Fruit fly (Drosophila melanogaster) whole organism, embryonic: Measurements from ENCODE around the gene CG3902.

Source experiments
- Ada2b ChIP-seq: fragments of 200-800 bp; sonication (Bioruptor generic); IDR thresholded peaks from 2 replicates; pipeline ENCODE4 v1.3.6; 2022; ENCODE audit warnings: missing biosample characterization, missing genetic modification characterization
- Atf-2 ChIP-seq: fragments of 200-800 bp; sonication (Bioruptor generic); optimal IDR thresholded peaks from 2 replicates; lab custom pipeline; 2016; ENCODE audit warnings: missing biosample characterization, missing genetic modification characterization
- C15 ChIP-seq: fragments of 200-800 bp; sonication (Bioruptor generic); IDR thresholded peaks from 3 replicates; pipeline ENCODE4 v1.3.6; 2022; ENCODE audit warnings: missing biosample characterization, missing genetic modification characterization
- CG10147 ChIP-seq: fragments of 200-800 bp; sonication (Bioruptor generic); optimal IDR thresholded peaks from 2 replicates; lab custom pipeline; 2019; ENCODE audit warnings: missing biosample characterization, mild to moderate bottlenecking, missing genetic modification characterization, moderate library complexity
- CG10267 ChIP-seq: fragments of 200-800 bp; sonication (Bioruptor generic); optimal IDR thresholded peaks from 2 replicates; lab custom pipeline; 2018; ENCODE audit warnings: missing biosample characterization, mild to moderate bottlenecking, missing genetic modification characterization, moderate library complexity
- CG10959 ChIP-seq: fragments of 200-800 bp; sonication (Bioruptor generic); IDR thresholded peaks from 2 replicates; pipeline ENCODE4 v1.3.6; 2022; ENCODE audit warnings: missing biosample characterization, missing genetic modification characterization
- CG11085 ChIP-seq: fragments of 200-800 bp; sonication (Bioruptor generic); IDR thresholded peaks from 2 replicates; pipeline ENCODE4 v1.3.6; 2022; ENCODE audit warnings: missing biosample characterization, missing genetic modification characterization
- CG12219 ChIP-seq: fragments of 200-800 bp; sonication (Bioruptor generic); optimal IDR thresholded peaks from 3 replicates; lab custom pipeline; 2018; ENCODE audit warnings: missing biosample characterization, mild to moderate bottlenecking, missing genetic modification characterization
- CG12942 ChIP-seq: fragments of 200-800 bp; sonication (Bioruptor generic); optimal IDR thresholded peaks from 3 replicates; lab custom pipeline; 2016; ENCODE audit warnings: missing biosample characterization, missing genetic modification characterization
- CG14667 ChIP-seq: fragments of 200-800 bp; sonication (Bioruptor generic); IDR thresholded peaks from 2 replicates; pipeline ENCODE4 v1.3.6; 2022; ENCODE audit warnings: missing biosample characterization, missing genetic modification characterization
- CG14860 ChIP-seq: fragments of 200-800 bp; sonication (Bioruptor generic); IDR thresholded peaks from 3 replicates; pipeline ENCODE4 v1.3.6; 2022; ENCODE audit warnings: missing biosample characterization, missing genetic modification characterization; ENCODE audit not compliant: partially characterized antibody
- CG18262 ChIP-seq: fragments of 200-800 bp; optimal IDR thresholded peaks from 3 replicates; lab custom pipeline; 2019; ENCODE audit warnings: missing biosample characterization, mild to moderate bottlenecking, missing genetic modification characterization, moderate library complexity
- CG18599 ChIP-seq: fragments of 200-800 bp; sonication (Bioruptor generic); optimal IDR thresholded peaks from 3 replicates; lab custom pipeline; 2017; ENCODE audit warnings: missing biosample characterization, missing genetic modification characterization, mild to moderate bottlenecking, moderate library complexity, missing genetic modification reagents
- CG18619 ChIP-seq: fragments of 200-800 bp; sonication (Bioruptor generic); optimal IDR thresholded peaks from 3 replicates; lab custom pipeline; 2017; ENCODE audit warnings: missing biosample characterization, mild to moderate bottlenecking, missing genetic modification characterization
- CG30020 ChIP-seq: fragments of 200-800 bp; optimal IDR thresholded peaks from 2 replicates; lab custom pipeline; 2019; ENCODE audit warnings: missing biosample characterization, mild to moderate bottlenecking, missing genetic modification characterization, moderate library complexity
- CG30403 ChIP-seq: fragments of 200-800 bp; sonication (Bioruptor generic); optimal IDR thresholded peaks from 3 replicates; lab custom pipeline; 2016; ENCODE audit warnings: missing biosample characterization, missing genetic modification characterization
- CG30431 ChIP-seq: fragments of 200-800 bp; sonication (Bioruptor generic); optimal IDR thresholded peaks from 2 replicates; lab custom pipeline; 2017; ENCODE audit warnings: missing biosample characterization, missing genetic modification characterization
- CG31388 ChIP-seq: fragments of 200-800 bp; sonication (Bioruptor generic); optimal IDR thresholded peaks from 2 replicates; lab custom pipeline; 2016; ENCODE audit warnings: missing biosample characterization, missing genetic modification characterization
- CG4282 ChIP-seq: fragments of 200-800 bp; sonication (Bioruptor generic); optimal IDR thresholded peaks from 2 replicates; lab custom pipeline; 2016; ENCODE audit warnings: missing biosample characterization, missing genetic modification characterization
- CG4404 ChIP-seq: fragments of 200-800 bp; sonication (Bioruptor generic); IDR thresholded peaks from 2 replicates; pipeline ENCODE4 v1.3.6; 2022; ENCODE audit warnings: missing biosample characterization, missing genetic modification characterization
- CG5953 ChIP-seq: fragments of 200-800 bp; sonication (Bioruptor generic); IDR thresholded peaks from 2 replicates; pipeline ENCODE4 v1.3.6; 2022; ENCODE audit warnings: missing biosample characterization, missing genetic modification characterization
- CG6765 ChIP-seq: fragments of 200-800 bp; sonication (Bioruptor generic); optimal IDR thresholded peaks from 3 replicates; lab custom pipeline; 2017; ENCODE audit warnings: missing biosample characterization, mild to moderate bottlenecking, missing genetic modification characterization
- CG8089 ChIP-seq: fragments of 200-800 bp; sonication (Bioruptor generic); optimal IDR thresholded peaks from 3 replicates; lab custom pipeline; 2016; ENCODE audit warnings: missing biosample characterization, missing genetic modification characterization
- CG8765 ChIP-seq: fragments of 200-800 bp; sonication (Bioruptor generic); IDR thresholded peaks from 2 replicates; pipeline ENCODE4 v1.3.6; 2022; ENCODE audit warnings: missing biosample characterization, missing genetic modification characterization
- Dp ChIP-seq: fragments of 200-800 bp; sonication (Bioruptor generic); optimal IDR thresholded peaks from 2 replicates; lab custom pipeline; 2018; ENCODE audit warnings: missing biosample characterization, mild to moderate bottlenecking, missing genetic modification characterization, moderate library complexity
- Hand ChIP-seq: fragments of 200-800 bp; sonication (Bioruptor generic); optimal IDR thresholded peaks from 2 replicates; lab custom pipeline; 2017; ENCODE audit warnings: mild to moderate bottlenecking, missing biosample characterization, missing genetic modification reagents, missing genetic modification characterization
- Hsf ChIP-seq: fragments of 200-800 bp; sonication (Bioruptor generic); optimal IDR thresholded peaks from 3 replicates; lab custom pipeline; 2016; ENCODE audit warnings: missing biosample characterization, missing genetic modification characterization
- Lim3 ChIP-seq: fragments of 200-800 bp; sonication (Bioruptor generic); IDR thresholded peaks from 2 replicates; pipeline ENCODE4 v1.3.6; 2022; ENCODE audit warnings: missing biosample characterization, missing genetic modification characterization
- MBD-R2 ChIP-seq: fragments of 200-800 bp; sonication (Bioruptor generic); IDR thresholded peaks from 2 replicates; pipeline ENCODE4 v1.3.6; 2022; ENCODE audit warnings: missing biosample characterization, missing genetic modification characterization
- Max ChIP-seq: fragments of 200-800 bp; sonication (Bioruptor generic); optimal IDR thresholded peaks from 2 replicates; lab custom pipeline; 2016; ENCODE audit warnings: missing biosample characterization, mild to moderate bottlenecking, missing genetic modification characterization
- Myb ChIP-seq: fragments of 200-800 bp; sonication (Bioruptor generic); optimal IDR thresholded peaks from 2 replicates; lab custom pipeline; 2016; ENCODE audit warnings: missing biosample characterization, missing genetic modification characterization
- Oli ChIP-seq: fragments of 200-800 bp; sonication (Bioruptor generic); optimal IDR thresholded peaks from 2 replicates; lab custom pipeline; 2018; ENCODE audit warnings: missing biosample characterization, mild to moderate bottlenecking, missing genetic modification characterization, moderate library complexity
- PHDP ChIP-seq: fragments of 200-800 bp; sonication (Bioruptor generic); optimal IDR thresholded peaks from 3 replicates; lab custom pipeline; 2018; ENCODE audit warnings: missing biosample characterization, mild to moderate bottlenecking, missing genetic modification characterization, moderate library complexity
- Sry-δ ChIP-seq: fragments of 200-800 bp; sonication (Bioruptor generic); optimal IDR thresholded peaks from 2 replicates; lab custom pipeline; 2016; ENCODE audit warnings: missing biosample characterization, missing genetic modification characterization
- bbx ChIP-seq: fragments of 200-800 bp; sonication (Bioruptor generic); IDR thresholded peaks from 2 replicates; pipeline ENCODE4 v1.3.6; 2022; ENCODE audit warnings: missing biosample characterization, missing genetic modification characterization; ENCODE audit not compliant: partially characterized antibody
- bowl ChIP-seq: fragments of 200-800 bp; sonication (Bioruptor generic); IDR thresholded peaks from 2 replicates; pipeline ENCODE4 v1.3.6; 2022; ENCODE audit warnings: missing biosample characterization, missing genetic modification characterization
- br ChIP-seq: fragments of >200 bp; optimal IDR thresholded peaks from 2 replicates; lab custom pipeline; 2017
- caup ChIP-seq: fragments of 200-800 bp; sonication (Bioruptor generic); optimal IDR thresholded peaks from 3 replicates; lab custom pipeline; 2017; ENCODE audit warnings: missing biosample characterization, mild to moderate bottlenecking, missing genetic modification characterization, moderate library complexity; ENCODE audit not compliant: severe bottlenecking
- danr ChIP-seq: fragments of 200-800 bp; sonication (Bioruptor generic); IDR thresholded peaks from 2 replicates; pipeline ENCODE4 v1.3.6; 2022; ENCODE audit warnings: missing biosample characterization, missing genetic modification characterization
- gt ChIP-seq: fragments of 200-800 bp; sonication (Bioruptor generic); IDR thresholded peaks from 2 replicates; pipeline ENCODE4 v1.3.6; 2022; ENCODE audit warnings: missing biosample characterization, missing genetic modification characterization
- jigr1 ChIP-seq: fragments of 200-800 bp; sonication (Bioruptor generic); IDR thresholded peaks from 3 replicates; pipeline ENCODE4 v1.3.6; 2022; ENCODE audit warnings: missing biosample characterization, missing genetic modification characterization
- ken ChIP-seq: fragments of 200-800 bp; sonication (Bioruptor generic); IDR thresholded peaks from 3 replicates; pipeline ENCODE4 v1.3.6; 2022; ENCODE audit warnings: missing biosample characterization, missing genetic modification characterization
- otp ChIP-seq: fragments of 200-800 bp; sonication (Bioruptor generic); IDR thresholded peaks from 3 replicates; pipeline ENCODE4, ENCODE4 v1.3.6; 2022; ENCODE audit warnings: missing biosample characterization, missing genetic modification characterization
- so ChIP-seq: fragments of 200-800 bp; sonication (Bioruptor generic); IDR thresholded peaks from 3 replicates; pipeline ENCODE4 v1.3.6; 2022; ENCODE audit warnings: missing biosample characterization, missing genetic modification characterization
- sqz ChIP-seq: fragments of 200-800 bp; sonication (Bioruptor generic); optimal IDR thresholded peaks from 3 replicates; lab custom pipeline; 2018; ENCODE audit warnings: missing biosample characterization, mild to moderate bottlenecking, missing genetic modification characterization
- toy ChIP-seq: fragments of 200-800 bp; sonication (Bioruptor generic); IDR thresholded peaks from 2 replicates; pipeline ENCODE4 v1.3.6; 2022; ENCODE audit warnings: missing biosample characterization, missing genetic modification characterization
- trh ChIP-seq: fragments of 200-800 bp; sonication (Bioruptor generic); optimal IDR thresholded peaks from 2 replicates; lab custom pipeline; 2016; ENCODE audit warnings: missing biosample characterization, missing genetic modification characterization
- ttk ChIP-seq: fragments of 200-800 bp; sonication (Bioruptor generic); IDR thresholded peaks from 2 replicates; pipeline ENCODE4 v2.1.2; 2022; ENCODE audit warnings: missing biosample characterization, missing genetic modification characterization
- tup ChIP-seq: fragments of 200-800 bp; sonication (Bioruptor generic); optimal IDR thresholded peaks from 2 replicates; lab custom pipeline; 2016; ENCODE audit warnings: missing biosample characterization, mild to moderate bottlenecking, missing genetic modification characterization, moderate library complexity
- tx ChIP-seq: fragments of 200-800 bp; sonication (Bioruptor generic); optimal IDR thresholded peaks from 2 replicates; lab custom pipeline; 2016; ENCODE audit warnings: missing biosample characterization, missing genetic modification characterization
- vnd ChIP-seq: fragments of 200-800 bp; sonication (Bioruptor generic); IDR thresholded peaks from 3 replicates; pipeline ENCODE4 v1.3.6; 2022; ENCODE audit warnings: missing biosample characterization, missing genetic modification characterization; ENCODE audit not compliant: partially characterized antibody

The CG3902 gene

DNA sequence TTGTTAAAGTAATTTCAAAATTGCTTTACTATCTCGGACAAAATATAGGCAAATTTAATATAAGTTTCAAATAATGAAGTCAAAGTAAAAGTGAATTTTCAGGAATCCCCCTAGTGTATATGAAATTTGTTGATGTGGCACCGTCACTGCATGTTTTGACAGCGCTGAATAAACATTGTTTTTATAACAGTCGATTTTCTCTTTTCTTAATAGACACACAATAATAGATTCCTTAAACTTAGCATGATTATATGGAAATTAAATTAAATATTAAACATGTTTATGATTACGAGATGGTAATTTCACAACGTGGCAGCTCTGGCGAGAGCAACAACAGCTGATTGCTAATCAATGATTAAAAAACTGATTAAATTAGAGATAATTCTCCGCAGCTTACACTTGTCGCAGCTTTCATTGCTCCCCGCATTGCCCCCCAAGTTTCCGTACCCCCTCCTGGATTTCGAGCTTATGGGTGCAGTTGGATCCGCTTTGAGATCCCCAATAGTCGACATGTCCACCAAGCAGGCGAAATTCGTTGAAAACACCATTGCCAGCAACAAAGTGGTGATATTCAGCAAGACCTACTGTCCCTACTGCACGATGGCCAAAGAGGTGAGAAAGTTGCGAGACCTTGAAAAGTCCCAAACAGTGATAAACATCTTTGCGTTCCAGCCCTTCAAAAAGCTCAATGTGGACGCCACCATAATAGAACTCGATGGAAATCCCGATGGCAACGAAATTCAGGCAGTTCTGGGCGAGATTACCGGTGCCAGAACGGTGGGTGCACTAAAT is 28.9 kb downstream of the CG3902 start, which contains the start of gene Grx1 (continued):
- TF ChIP-seq danr (GFP tag; lab: Robert Waterston, UW) (no peak), Hsf (peak; percentile 63), gt (GFP tag; lab: Robert Waterston, UW) (no peak), Oli (tag; lab: Kevin White, UChicago) (peak; percentile 22), Hand (no peak), C15 (GFP tag; lab: Robert Waterston, UW) (no peak), CG18599 (GFP tag; lab: Kevin White, UChicago) (peak; percentile 52), bbx (GFP tag; lab: Robert Waterston, UW) (no peak), otp (GFP tag; lab: Robert Waterston, UW) (no peak), tup (no peak), MBD-R2 (peak; percentile 84), Sry-δ (GFP tag; lab: Kevin White, UChicago) (peak; percentile 4), CG4404 (GFP tag; lab: Robert Waterston, UW) (no peak), toy (GFP tag; lab: Robert Waterston, UW) (no peak), CG18262 (tag; lab: Kevin White, UChicago) (peak; percentile 61), CG12219 (GFP tag; lab: Kevin White, UChicago) (peak; percentile 33), tx (GFP tag; lab: Kevin White, UChicago) (peak; percentile 9), Myb (GFP tag; lab: Kevin White, UChicago) (peak; percentile 21), CG14667 (no peak), trh (GFP tag; lab: Kevin White, UChicago) (no peak), PHDP (tag; lab: Kevin White, UChicago) (peak; percentile 76), Atf-2 (GFP tag; lab: Kevin White, UChicago) (peak; percentile 36), CG4282 (GFP tag; lab: Kevin White, UChicago) (peak; percentile 10), CG11085 (GFP tag; lab: Robert Waterston, UW) (no peak), sqz (peak; percentile 29), br (lab: Kevin White, UChicago) (no peak), CG31388 (GFP tag; lab: Kevin White, UChicago) (no peak), CG14860 (no peak), CG6765 (GFP tag; lab: Kevin White, UChicago) (peak; percentile 61), CG10267 (tag; lab: Kevin White, UChicago) (peak; percentile 62), so (GFP tag; lab: Robert Waterston, UW) (no peak), vnd (GFP tag; lab: Robert Waterston, UW) (no peak), CG8765 (GFP tag; lab: Robert Waterston, UW) (no peak), jigr1 (GFP tag; lab: Robert Waterston, UW) (no peak), CG12942 (no peak), CG10959 (GFP tag; lab: Robert Waterston, UW) (no peak), CG8089 (GFP tag; lab: Kevin White, UChicago) (no peak), CG5953 (GFP tag; lab: Robert Waterston, UW) (no peak), Max (GFP tag; lab: Kevin White, UChicago) (peak; percentile 62), caup (GFP tag; lab: Kevin White, UChicago) (peak; percentile 47), CG18619 (GFP tag; lab: Kevin White, UChicago) (peak; percentile 38), ttk (no peak), ken (GFP tag; lab: Robert Waterston, UW) (0 out of 3 replicates have a peak, but pooled peaks have one; percentile 37), CG30020 (peak; percentile 61), Lim3 (GFP tag; lab: Robert Waterston, UW) (no peak), CG10147 (peak; percentile 38), Ada2b (GFP tag; lab: Robert Waterston, UW) (peak; percentile 40; the same call in 1 of the 2 replicates), CG30403 (GFP tag; lab: Kevin White, UChicago) (peak; percentile 76), Dp (GFP tag; lab: Kevin White, UChicago) (peak; percentile 18), CG30431 (no peak), bowl (GFP tag; lab: Robert Waterston, UW) (no peak)
